Worm (Caenorhabditis elegans): Measurements from ENCODE around the gene lido-13.

- TF ChIP-seq unc-62 (GFP tag; optimal IDR thresholded peaks at IDR 0.05): no peak
- no peak for TF ChIP-seq elt-3 (tag; optimal IDR thresholded peaks at IDR 0.05)
- no peak for TF ChIP-seq nhr-11 (tag; optimal IDR thresholded peaks at IDR 0.05)
- no peak for TF ChIP-seq ceh-82 (tag; optimal IDR thresholded peaks at IDR 0.05)
- no peak for TF ChIP-seq pha-4 (tag; optimal IDR thresholded peaks at IDR 0.05)
- no peak for TF ChIP-seq ztf-11 (tag; optimal IDR thresholded peaks at IDR 0.05)
- TF ChIP-seq ceh-28 (tag; optimal IDR thresholded peaks at IDR 0.05): no peak
- no peak for TF ChIP-seq nhr-25 (tag; optimal IDR thresholded peaks at IDR 0.05)
- TF ChIP-seq R02D3.7 (tag; optimal IDR thresholded peaks at IDR 0.05): no peak
- TF ChIP-seq nhr-76 (tag; optimal IDR thresholded peaks at IDR 0.05): no peak
- TF ChIP-seq nfya-1 (tag; optimal IDR thresholded peaks at IDR 0.05; ENCODE audit: insufficient read depth): no peak
- TF ChIP-seq ceh-9 (tag; optimal IDR thresholded peaks at IDR 0.05): no peak
These were observed 19.2 kb downstream of the lido-13 start for ce11 chrII:3034914-3035313.

All from whole organism, L3 larva.